Worm (Caenorhabditis elegans): Measurements from ENCODE around the gene C50F4.8.

- no peak for TF ChIP-seq nhr-237 (tag; optimal IDR thresholded peaks at IDR 0.05)
- TF ChIP-seq lin-13 (tag; optimal IDR thresholded peaks at IDR 0.05) = no peak
- TF ChIP-seq sem-2 (GFP tag; optimal IDR thresholded peaks at IDR 0.05) = no peak
- no peak for TF ChIP-seq mab-5 (tag; optimal IDR thresholded peaks at IDR 0.05)
- no peak for TF ChIP-seq blmp-1 (tag; optimal IDR thresholded peaks at IDR 0.05)
- no peak for TF ChIP-seq unc-39 (tag; optimal IDR thresholded peaks at IDR 0.05)
- no peak for TF ChIP-seq sptf-1 (tag; optimal IDR thresholded peaks at IDR 0.05)
- no peak for TF ChIP-seq elt-1 (tag; optimal IDR thresholded peaks at IDR 0.05; ENCODE audit: borderline replicate concordance, insufficient read depth)
- TF ChIP-seq lsy-2 (tag; optimal IDR thresholded peaks at IDR 0.05) = no peak
- no peak for TF ChIP-seq pha-4 (tag; optimal IDR thresholded peaks at IDR 0.05)
Observed at ce11 chrV:9526470-9526869, 7.8 kb upstream of the C50F4.8 start, which contains the start of gene C50F4.1.
